Worm (Caenorhabditis elegans): ENCODE data around the gene egl-27.

egl-27 gene

DNA sequence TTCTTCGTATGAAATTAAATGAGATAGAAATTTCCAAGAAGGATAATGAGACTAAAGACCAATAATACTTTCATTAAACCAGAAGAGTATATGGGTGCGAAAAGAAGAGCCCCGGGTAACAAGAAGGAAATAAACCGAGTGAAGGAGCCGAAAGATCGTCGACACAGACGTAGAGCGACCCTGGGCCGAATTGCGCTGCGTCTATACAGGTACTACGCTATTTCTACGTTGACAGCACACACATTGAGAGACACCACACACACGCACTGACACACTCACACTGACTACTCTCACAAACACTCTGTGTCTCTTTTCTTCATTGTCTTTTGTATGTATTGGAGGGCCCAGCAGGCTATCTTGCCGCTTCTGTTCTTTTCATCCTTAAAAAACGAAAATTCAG is 24.0 kb downstream of the egl-27 start (continued):
- TF ChIP-seq nhr-11 (tag; optimal IDR thresholded peaks at IDR 0.05): no peak
- peak; percentile 46; the same call in 1 of the 2 replicates for TF ChIP-seq dmd-6 (GFP tag; IDR thresholded peaks at IDR 0.05)
- TF ChIP-seq zfp-3 (GFP tag; conservative IDR thresholded peaks at IDR 0.05): no peak
- TF ChIP-seq fos-1 (tag; optimal IDR thresholded peaks at IDR 0.05): no peak
- no peak for TF ChIP-seq lin-1 (GFP tag; IDR thresholded peaks at IDR 0.05)
- TF ChIP-seq nhr-76 (tag; optimal IDR thresholded peaks at IDR 0.05): no peak
- peak; percentile 34 for TF ChIP-seq pqm-1 (tag; optimal IDR thresholded peaks at IDR 0.05)
- TF ChIP-seq lsy-2 (tag; optimal IDR thresholded peaks at IDR 0.05): peak in 1 of 2 experiments; percentile 32
- TF ChIP-seq F44E2.7 (GFP tag; IDR thresholded peaks at IDR 0.05): 0 out of 2 replicates have a peak, but pooled peaks have one; percentile 16
- TF ChIP-seq nhr-6 (tag; optimal IDR thresholded peaks at IDR 0.05): peak; percentile 2
- TF ChIP-seq egl-27 (tag; optimal IDR thresholded peaks at IDR 0.05): no peak
- TF ChIP-seq ceh-62 (tag; optimal IDR thresholded peaks at IDR 0.05): no peak
- no peak for TF ChIP-seq mxl-2 (GFP tag; conservative IDR thresholded peaks at IDR 0.05)
- TF ChIP-seq zag-1 (tag; optimal IDR thresholded peaks at IDR 0.05): no peak
- no peak for TF ChIP-seq duxl-1 (tag; optimal IDR thresholded peaks at IDR 0.05; ENCODE audit: poor library complexity)

DNA sequence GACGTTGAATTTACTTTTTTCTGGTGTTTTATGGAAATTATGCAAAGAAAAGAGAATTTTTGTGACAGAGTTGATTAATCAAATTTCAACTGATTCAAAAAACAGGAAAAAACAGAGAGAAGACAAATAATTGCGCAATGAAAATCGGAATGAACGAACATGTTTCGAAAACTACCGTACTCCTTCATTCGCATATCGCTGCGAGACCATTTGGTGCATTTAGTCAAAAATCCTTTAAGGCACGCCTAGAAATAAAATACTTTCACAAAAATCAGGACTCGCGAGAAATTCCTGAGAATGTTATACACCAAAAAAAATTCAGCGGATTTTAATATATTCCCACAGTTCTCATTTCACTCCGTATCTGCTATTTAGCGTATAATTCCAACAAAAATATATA is 25.2 kb downstream of the egl-27 start:
- no peak for TF ChIP-seq tag-97 (GFP tag; IDR thresholded peaks at IDR 0.05)
- no peak for TF ChIP-seq nhr-237 (tag; optimal IDR thresholded peaks at IDR 0.05)
- TF ChIP-seq F49E8.2 (tag; optimal IDR thresholded peaks at IDR 0.05; ENCODE audit: borderline replicate concordance): no peak
- TF ChIP-seq spr-3 (GFP tag; optimal IDR thresholded peaks at IDR 0.05): no peak
- TF ChIP-seq tra-1 (GFP tag; IDR thresholded peaks at IDR 0.05): no peak
- TF ChIP-seq ceh-28 (tag; optimal IDR thresholded peaks at IDR 0.05): no peak

DNA sequence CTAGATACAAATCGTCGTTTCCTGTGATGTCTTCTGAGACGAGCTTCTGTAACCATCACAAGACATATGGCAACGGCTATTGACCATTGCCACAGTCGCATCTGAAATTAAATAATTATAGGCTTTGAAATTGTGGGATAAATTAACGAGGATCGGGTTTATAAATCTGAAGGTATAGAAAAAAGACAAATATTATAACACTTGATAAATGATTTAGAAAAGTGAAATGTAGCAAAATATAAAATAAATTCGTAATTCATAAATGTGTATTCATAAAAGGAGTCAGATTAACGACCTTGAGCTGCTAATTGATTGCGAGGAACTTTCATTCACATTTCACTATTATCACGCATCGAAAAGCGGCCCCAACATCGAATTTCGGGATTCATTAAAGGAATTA is 28.8 kb downstream of the egl-27 start, which contains the start of gene aff-1:
Gene aff-1 (minus strand): TSS at position 101 of the 400 bp plus-strand sequence.
- TF ChIP-seq F37D6.2 (tag; optimal IDR thresholded peaks at IDR 0.05) (no peak), lir-3 (tag; optimal IDR thresholded peaks at IDR 0.05) (no peak), dpl-1 (GFP tag; optimal IDR thresholded peaks at IDR 0.05) (no peak), ceh-44 (GFP tag; IDR thresholded peaks at IDR 0.05) (no peak), daf-8 (GFP tag; IDR thresholded peaks at IDR 0.05) (no peak), nhr-41 (GFP tag; IDR thresholded peaks at IDR 0.05) (no peak), daf-16 (GFP tag; optimal IDR thresholded peaks at IDR 0.05) (no peak), daf-16 (tag; optimal IDR thresholded peaks at IDR 0.05) (no peak), ceh-32 (tag; optimal IDR thresholded peaks at IDR 0.05; ENCODE audit: poor library complexity) (no peak), pqm-1 (tag; optimal IDR thresholded peaks at IDR 0.05) (no peak), daf-12 (tag; optimal IDR thresholded peaks at IDR 0.05) (no peak), ceh-82 (tag; optimal IDR thresholded peaks at IDR 0.05) (no peak), nhr-77 (tag; optimal IDR thresholded peaks at IDR 0.05) (no peak), zag-1 (tag; optimal IDR thresholded peaks at IDR 0.05) (no peak), mes-2 (tag; optimal IDR thresholded peaks at IDR 0.05; ENCODE audit: poor library complexity, severe bottlenecking) (no peak), nhr-48 (tag; optimal IDR thresholded peaks at IDR 0.05) (no peak), dmd-8 (GFP tag; IDR thresholded peaks at IDR 0.05) (no peak)

DNA sequence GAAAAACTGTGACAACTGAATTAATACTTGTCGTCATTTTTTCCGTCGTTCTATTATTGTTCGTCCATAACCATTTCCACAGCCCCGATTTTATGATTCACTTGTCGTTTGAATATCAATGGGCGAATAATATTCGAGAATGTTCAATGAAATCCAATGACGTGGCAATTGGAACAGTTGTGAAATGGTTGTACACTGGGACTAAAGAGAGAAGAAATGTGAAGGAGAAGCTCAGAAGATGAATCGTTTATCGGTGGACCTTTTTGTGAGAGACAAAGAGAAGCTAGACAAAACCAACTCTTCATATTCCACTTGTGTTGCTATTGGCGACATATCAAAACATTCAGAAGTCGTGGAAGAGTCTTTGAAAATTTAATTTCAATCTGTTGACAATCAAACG is 36.0 kb downstream of the egl-27 start, which contains the start of gene clhm-1:
Gene clhm-1 (minus strand): TSS at position 207 of the 400 bp plus-strand sequence.
- TF ChIP-seq daf-16 (GFP tag; optimal IDR thresholded peaks at IDR 0.05): peak in 1 of 2 experiments; percentile 21
- TF ChIP-seq daf-16 (tag; optimal IDR thresholded peaks at IDR 0.05): no peak
- TF ChIP-seq ceh-44 (GFP tag; IDR thresholded peaks at IDR 0.05): no peak

DNA sequence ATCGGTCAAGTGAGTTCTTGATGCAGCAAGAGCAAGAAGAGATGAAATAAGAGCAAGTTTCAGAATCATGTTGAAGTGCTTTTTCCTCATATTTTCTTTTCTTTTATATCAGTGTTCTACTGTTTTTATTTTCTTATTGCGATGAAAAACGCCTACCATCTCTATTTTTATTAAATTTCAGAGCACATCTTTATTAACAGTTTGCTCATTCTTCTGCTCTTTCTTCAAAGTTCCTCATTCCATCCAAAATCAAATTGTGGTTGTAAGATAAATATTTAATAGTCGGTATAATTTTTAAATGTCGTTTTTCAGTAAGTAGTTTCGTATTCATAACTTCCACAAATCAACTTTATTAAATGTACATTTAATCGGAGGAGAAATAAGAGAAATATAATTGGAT is 37.7 kb downstream of the egl-27 start, which contains the start of gene C44B7.5:
Gene C44B7.5 (minus strand): TSS at position 101 of the 400 bp plus-strand sequence.
- no peak for TF ChIP-seq nhr-42 (GFP tag; IDR thresholded peaks at IDR 0.05)
- TF ChIP-seq hlh-30 (tag; optimal IDR thresholded peaks at IDR 0.05; ENCODE audit: insufficient read depth): no peak
- no peak for TF ChIP-seq ztf-11 (tag; optimal IDR thresholded peaks at IDR 0.05)
- TF ChIP-seq ctbp-1 (GFP tag; IDR thresholded peaks at IDR 0.05): no peak
- no peak for TF ChIP-seq ZK337.2 (GFP tag; IDR thresholded peaks at IDR 0.05)
- TF ChIP-seq spr-3 (GFP tag; optimal IDR thresholded peaks at IDR 0.05): no peak
- no peak for TF ChIP-seq nhr-6 (tag; optimal IDR thresholded peaks at IDR 0.05)
- no peak for TF ChIP-seq vab-7 (GFP tag; IDR thresholded peaks at IDR 0.05)
- no peak for TF ChIP-seq unc-130 (GFP tag; optimal IDR thresholded peaks at IDR 0.05)
- TF ChIP-seq tra-1 (GFP tag; IDR thresholded peaks at IDR 0.05): no peak
- TF ChIP-seq dpl-1 (GFP tag; optimal IDR thresholded peaks at IDR 0.05): no peak
- TF ChIP-seq F44E2.7 (GFP tag; IDR thresholded peaks at IDR 0.05): no peak

All from whole organism, L4 larva.